Fruit fly (Drosophila melanogaster) whole organism, embryonic: ENCODE data around the gene Cyp28c1.

Experiments
- CG1024 ChIP-seq: fragments of 200-800 bp; sonication (Bioruptor generic); IDR thresholded peaks from 2 replicates; pipeline ENCODE4 v1.3.6; 2022; ENCODE audit warnings: missing biosample characterization, missing genetic modification characterization
- CG10321 ChIP-seq: fragments of 200-800 bp; sonication (Bioruptor generic); IDR thresholded peaks from 2 replicates; pipeline ENCODE4 v1.3.6; 2022; ENCODE audit warnings: missing biosample characterization, missing genetic modification characterization
- CG10462 ChIP-seq: fragments of 200-800 bp; sonication (Bioruptor generic); optimal IDR thresholded peaks from 2 replicates; lab custom pipeline; 2016; ENCODE audit warnings: missing biosample characterization, missing genetic modification characterization
- CG10959 ChIP-seq: fragments of 200-800 bp; sonication (Bioruptor generic); IDR thresholded peaks from 2 replicates; pipeline ENCODE4 v1.3.6; 2022; ENCODE audit warnings: missing biosample characterization, missing genetic modification characterization
- CG10979 ChIP-seq: fragments of 200-800 bp; sonication (Bioruptor generic); optimal IDR thresholded peaks from 2 replicates; lab custom pipeline; 2018; ENCODE audit warnings: missing biosample characterization, mild to moderate bottlenecking, missing genetic modification characterization, moderate library complexity
- CG12104 ChIP-seq: fragments of 200-800 bp; sonication (Bioruptor generic); optimal IDR thresholded peaks from 3 replicates; lab custom pipeline; 2016; ENCODE audit warnings: missing biosample characterization, missing genetic modification characterization
- CG12942 ChIP-seq: fragments of 200-800 bp; sonication (Bioruptor generic); optimal IDR thresholded peaks from 3 replicates; lab custom pipeline; 2016; ENCODE audit warnings: missing biosample characterization, missing genetic modification characterization
- CG13296 ChIP-seq: fragments of 200-800 bp; sonication (Bioruptor generic); optimal IDR thresholded peaks from 3 replicates; lab custom pipeline; 2018; ENCODE audit warnings: missing biosample characterization, mild to moderate bottlenecking, missing genetic modification characterization
- CG13624 ChIP-seq: fragments of 200-800 bp; sonication (Bioruptor generic); optimal IDR thresholded peaks from 2 replicates; lab custom pipeline; 2016; ENCODE audit warnings: missing biosample characterization, missing genetic modification characterization
- CG17802 ChIP-seq: fragments of 200-800 bp; sonication (Bioruptor generic); optimal IDR thresholded peaks from 2 replicates; lab custom pipeline; 2018; ENCODE audit warnings: missing biosample characterization, mild to moderate bottlenecking, missing genetic modification characterization, moderate library complexity
- CG17829 ChIP-seq: fragments of 200-800 bp; optimal IDR thresholded peaks from 2 replicates; lab custom pipeline; 2019; ENCODE audit warnings: missing biosample characterization, mild to moderate bottlenecking, missing genetic modification characterization, moderate library complexity
- CG17912 ChIP-seq: fragments of 200-800 bp; sonication (Bioruptor generic); optimal IDR thresholded peaks from 2 replicates; lab custom pipeline; 2018; ENCODE audit warnings: missing biosample characterization, mild to moderate bottlenecking, missing genetic modification characterization
- CG18599 ChIP-seq: fragments of 200-800 bp; sonication (Bioruptor generic); optimal IDR thresholded peaks from 3 replicates; lab custom pipeline; 2017; ENCODE audit warnings: missing biosample characterization, missing genetic modification characterization, mild to moderate bottlenecking, moderate library complexity, missing genetic modification reagents
- CG2889 ChIP-seq: fragments of 200-800 bp; sonication (Bioruptor generic); IDR thresholded peaks from 3 replicates; pipeline ENCODE4 v1.3.6; 2022; ENCODE audit warnings: missing biosample characterization, missing genetic modification characterization
- CG32532 ChIP-seq: fragments of 200-800 bp; sonication (Bioruptor generic); IDR thresholded peaks from 2 replicates; pipeline ENCODE4 v1.3.6; 2022; ENCODE audit warnings: missing biosample characterization, missing genetic modification characterization
- CG7745 ChIP-seq: fragments of 200-800 bp; sonication (Bioruptor generic); optimal IDR thresholded peaks from 2 replicates; lab custom pipeline; 2018; ENCODE audit warnings: missing biosample characterization, mild to moderate bottlenecking, missing genetic modification characterization, moderate library complexity
- CTCF ChIP-seq: fragments of 200-800 bp; sonication (Bioruptor generic); optimal IDR thresholded peaks from 2 replicates; lab custom pipeline; 2017; ENCODE audit warnings: missing biosample characterization, mild to moderate bottlenecking, missing genetic modification characterization, moderate library complexity
- Dbx ChIP-seq: fragments of 200-800 bp; sonication (Bioruptor generic); IDR thresholded peaks from 3 replicates; pipeline ENCODE4 v1.3.6; 2022; ENCODE audit warnings: missing biosample characterization, missing genetic modification characterization
- H2.0 ChIP-seq: fragments of 200-800 bp; sonication (Bioruptor generic); IDR thresholded peaks from 2 replicates; pipeline ENCODE4 v1.3.6; 2022; ENCODE audit warnings: missing biosample characterization, missing genetic modification characterization
- HLH3B ChIP-seq: fragments of 200-800 bp; sonication (Bioruptor generic); IDR thresholded peaks from 2 replicates; pipeline ENCODE4 v1.3.6; 2022; ENCODE audit warnings: missing biosample characterization, missing genetic modification characterization
- HLHmδ ChIP-seq: fragments of 200-800 bp; sonication (Bioruptor generic); optimal IDR thresholded peaks from 2 replicates; lab custom pipeline; 2018; ENCODE audit warnings: missing biosample characterization, mild to moderate bottlenecking, missing genetic modification characterization, moderate library complexity
- Hmx ChIP-seq: fragments of 200-800 bp; sonication (Bioruptor generic); optimal IDR thresholded peaks from 2 replicates; lab custom pipeline; 2016; ENCODE audit warnings: missing biosample characterization, missing genetic modification characterization
- Lhr ChIP-seq: fragments of 200-800 bp; sonication (Bioruptor generic); optimal IDR thresholded peaks from 3 replicates; lab custom pipeline; 2017; ENCODE audit warnings: mild to moderate bottlenecking, missing biosample characterization, missing genetic modification reagents, missing genetic modification characterization
- Lpt ChIP-seq: fragments of >200 bp; optimal IDR thresholded peaks from 2 replicates; lab custom pipeline; 2018; ENCODE audit warnings: missing biosample characterization, missing genetic modification characterization
- MESR4 ChIP-seq: fragments of 200-800 bp; sonication (Bioruptor generic); optimal IDR thresholded peaks from 2 replicates; lab custom pipeline; 2018; ENCODE audit warnings: missing biosample characterization, mild to moderate bottlenecking, missing genetic modification characterization, moderate library complexity
- Nf-YC ChIP-seq: fragments of 200-800 bp; optimal IDR thresholded peaks from 3 replicates; lab custom pipeline; 2019; ENCODE audit warnings: missing biosample characterization, mild to moderate bottlenecking, missing genetic modification characterization, moderate library complexity
- Scr ChIP-seq: fragments of 200-800 bp; sonication (Bioruptor generic); IDR thresholded peaks from 2 replicates; pipeline ENCODE4 v1.3.6; 2022; ENCODE audit warnings: missing biosample characterization, missing genetic modification characterization; ENCODE audit not compliant: partially characterized antibody
- Sry-β ChIP-seq: fragments of 200-800 bp; sonication (Bioruptor generic); optimal IDR thresholded peaks from 2 replicates; lab custom pipeline; 2018; ENCODE audit warnings: missing biosample characterization, mild to moderate bottlenecking, missing genetic modification characterization, moderate library complexity
- TFAM ChIP-seq: fragments of 200-800 bp; sonication (Bioruptor generic); optimal IDR thresholded peaks from 2 replicates; lab custom pipeline; 2017; ENCODE audit warnings: missing biosample characterization, missing genetic modification characterization, inconsistent platforms
- amos ChIP-seq: fragments of 200-800 bp; sonication (Bioruptor generic); IDR thresholded peaks from 2 replicates; pipeline ENCODE4 v1.3.6; 2022; ENCODE audit warnings: missing biosample characterization, missing genetic modification characterization; ENCODE audit not compliant: partially characterized antibody
- bowl ChIP-seq: fragments of 200-800 bp; sonication (Bioruptor generic); IDR thresholded peaks from 2 replicates; pipeline ENCODE4 v1.3.6; 2022; ENCODE audit warnings: missing biosample characterization, missing genetic modification characterization
- btn ChIP-seq: fragments of 200-800 bp; sonication (Bioruptor generic); optimal IDR thresholded peaks from 2 replicates; lab custom pipeline; 2016; ENCODE audit warnings: missing biosample characterization, missing genetic modification characterization
- cg ChIP-seq: fragments of 200-800 bp; sonication (Bioruptor generic); optimal IDR thresholded peaks from 3 replicates; lab custom pipeline; 2019; ENCODE audit warnings: missing biosample characterization, mild to moderate bottlenecking, missing genetic modification characterization, moderate library complexity
- croc ChIP-seq: fragments of 200-800 bp; sonication (Bioruptor generic); conservative IDR thresholded peaks from 3 replicates; pipeline ENCODE4 v1.3.6; 2022; ENCODE audit warnings: missing biosample characterization, missing genetic modification characterization
- dpn ChIP-seq, 2 experiments: fragments of 200-800 bp; sonication (Bioruptor generic); optimal IDR thresholded peaks; 3 replicates each; lab custom pipeline; 2016; ENCODE audit warnings: missing biosample characterization in 2 of 2, missing genetic modification characterization in 2 of 2
- fd64A ChIP-seq: fragments of 200-800 bp; sonication (Bioruptor generic); optimal IDR thresholded peaks from 3 replicates; lab custom pipeline; 2018; ENCODE audit warnings: missing biosample characterization, mild to moderate bottlenecking, missing genetic modification characterization
- hbn ChIP-seq: fragments of 200-800 bp; sonication (Bioruptor generic); IDR thresholded peaks from 2 replicates; pipeline ENCODE4 v1.3.6; 2022; ENCODE audit warnings: missing biosample characterization, missing genetic modification characterization; ENCODE audit not compliant: partially characterized antibody
- insv ChIP-seq, 2 experiments: fragments of 200-800 bp; sonication (Bioruptor generic); optimal IDR thresholded peaks; 3 replicates each; lab custom pipeline; 2016 to 2018; ENCODE audit warnings: missing biosample characterization in 2 of 2, missing genetic modification characterization in 2 of 2
- inv ChIP-seq: fragments of 200-800 bp; sonication (Bioruptor generic); IDR thresholded peaks from 2 replicates; pipeline ENCODE4 v1.3.6; 2022; ENCODE audit warnings: missing biosample characterization, missing genetic modification characterization; ENCODE audit not compliant: partially characterized antibody
- knrl ChIP-seq: fragments of 200-800 bp; sonication (Bioruptor generic); IDR thresholded peaks from 3 replicates; pipeline ENCODE4 v1.3.6; 2022; ENCODE audit warnings: missing biosample characterization, missing genetic modification characterization; ENCODE audit not compliant: partially characterized antibody
- luna ChIP-seq: fragments of 200-800 bp; sonication (Bioruptor generic); optimal IDR thresholded peaks from 2 replicates; lab custom pipeline; 2016; ENCODE audit warnings: missing biosample characterization, missing genetic modification characterization
- pan ChIP-seq, 4 experiments: fragments of >200 bp in 3 of 4; fragments of 200-800 bp in 1 of 4; sonication (Bioruptor generic) in 1 of 4; optimal IDR thresholded peaks in 3 of 4; IDR thresholded peaks in 1 of 4; 2 replicates each; pipeline versions ENCODE4 v1.3.6 to Lab custom; 2017 to 2022; ENCODE audit warnings: missing biosample characterization in 2 of 4, missing genetic modification characterization in 2 of 4, mixed read lengths in 1 of 4
- sc ChIP-seq, 3 experiments: fragments of >200 bp in 2 of 3; fragments of 200-800 bp in 1 of 3; sonication (Bioruptor generic) in 1 of 3; optimal IDR thresholded peaks; 2 replicates in 2 of 3; 3 replicates in 1 of 3; lab custom pipeline; 2017; ENCODE audit warnings: mild to moderate bottlenecking in 1 of 3, missing biosample characterization in 1 of 3, missing genetic modification characterization in 1 of 3, missing genetic modification reagents in 1 of 3
- sens ChIP-seq: fragments of 200-800 bp; sonication (Bioruptor generic); peaks from one replicate; lab custom pipeline; 2016; ENCODE audit warnings: missing biosample characterization, missing genetic modification characterization
- sens-2 ChIP-seq: fragments of 200-800 bp; sonication (Bioruptor generic); IDR thresholded peaks from 2 replicates; pipeline ENCODE4 v1.3.6; 2022; ENCODE audit warnings: missing biosample characterization, missing genetic modification characterization
- seq ChIP-seq: fragments of 200-800 bp; sonication (Bioruptor generic); IDR thresholded peaks from 2 replicates; pipeline ENCODE4 v1.3.6; 2022; ENCODE audit warnings: missing biosample characterization, missing genetic modification characterization
- ttk ChIP-seq: fragments of 200-800 bp; sonication (Bioruptor generic); IDR thresholded peaks from 2 replicates; pipeline ENCODE4 v2.1.2; 2022; ENCODE audit warnings: missing biosample characterization, missing genetic modification characterization
- vvl ChIP-seq: fragments of 200-800 bp; sonication (Bioruptor generic); IDR thresholded peaks from 2 replicates; pipeline ENCODE4 v1.3.6; 2022; ENCODE audit warnings: missing biosample characterization, missing genetic modification characterization
- wdn ChIP-seq: fragments of 200-800 bp; sonication (Bioruptor generic); IDR thresholded peaks from 2 replicates; pipeline ENCODE4 v1.3.6; 2022; ENCODE audit warnings: missing biosample characterization, missing genetic modification characterization

Gene Cyp28c1

DNA sequence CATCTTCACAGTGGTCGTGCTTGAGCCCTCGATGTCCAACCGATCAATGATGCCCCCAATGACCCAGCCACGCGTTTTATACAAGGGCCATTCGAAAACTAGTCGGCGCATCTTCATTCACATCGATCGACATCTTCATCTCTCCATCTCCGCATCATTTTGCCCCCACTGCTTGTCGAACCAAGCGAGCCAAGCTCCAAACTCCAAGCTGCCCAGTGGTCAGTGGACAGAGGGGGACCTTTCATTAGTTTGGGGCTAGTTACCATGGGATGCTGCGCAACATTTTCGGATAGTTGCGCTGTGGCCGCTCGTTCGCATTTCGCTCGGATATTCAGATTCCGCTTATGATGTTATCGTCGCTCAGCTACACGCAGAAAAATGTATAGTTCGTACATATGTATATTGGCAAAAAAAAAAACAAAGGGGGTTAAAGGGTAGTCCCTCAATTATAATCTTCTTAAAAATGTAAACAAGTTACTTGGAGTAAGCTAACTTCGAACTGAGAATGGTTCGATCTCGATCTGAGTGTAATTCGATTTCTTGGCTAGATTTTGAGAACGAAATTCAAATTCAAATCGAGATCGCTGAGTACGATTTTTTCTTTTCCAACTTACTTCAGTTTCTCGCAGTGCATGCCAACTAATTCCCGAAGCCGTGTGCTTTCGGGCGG lies 6.8 kb downstream of the Cyp28c1 start, which contains the start of gene CG15740 (continued):
- TF ChIP-seq CG13624 (peak; percentile 26), Lpt (GFP tag; lab: Kevin White, UChicago) (no peak), CG32532 (GFP tag; lab: Robert Waterston, UW) (peak; percentile 51; the same call in 1 of the 2 replicates), CG7745 (tag; lab: Kevin White, UChicago) (no peak), Nf-YC (tag; lab: Kevin White, UChicago) (no peak), sens-2 (no peak), seq (GFP tag; lab: Robert Waterston, UW) (peak; percentile 76), CG1024 (GFP tag; lab: Robert Waterston, UW) (0 out of 2 replicates have a peak, but pooled peaks have one; percentile 16), bowl (GFP tag; lab: Robert Waterston, UW) (no peak), HLHmδ (GFP tag; lab: Kevin White, UChicago) (no peak), Hmx (GFP tag; lab: Kevin White, UChicago) (no peak), luna (GFP tag; lab: Kevin White, UChicago) (no peak), CG17912 (GFP tag; lab: Kevin White, UChicago) (no peak), CG17802 (tag; lab: Kevin White, UChicago) (no peak), CG12104 (no peak), vvl (GFP tag; lab: Robert Waterston, UW) (peak; percentile 52), sens (GFP tag; lab: Kevin White, UChicago) (peak; percentile 76), sc (optimal IDR thresholded peaks at IDR 0.05; lab: Kevin White, UChicago) (no peak), sc (GFP tag; optimal IDR thresholded peaks at IDR 0.05; lab: Kevin White, UChicago) (no peak), fd64A (GFP tag; lab: Kevin White, UChicago) (no peak), wdn (0 out of 2 replicates have a peak, but pooled peaks have one; percentile 10), HLH3B (GFP tag; lab: Robert Waterston, UW) (peak; percentile 57), CG10462 (GFP tag; lab: Kevin White, UChicago) (no peak), CG13296 (GFP tag; lab: Kevin White, UChicago) (peak; percentile 17), knrl (GFP tag; lab: Robert Waterston, UW) (no peak), CG2889 (GFP tag; lab: Robert Waterston, UW) (0 out of 3 replicates have a peak, but pooled peaks have one; percentile 26), CG10979 (no peak), dpn (GFP tag; optimal IDR thresholded peaks at IDR 0.05; lab: Kevin White, UChicago) (peak; percentile 28 to 64), btn (GFP tag; lab: Kevin White, UChicago) (no peak), H2.0 (GFP tag; lab: Robert Waterston, UW) (peak; percentile 44; the same call in 1 of the 2 replicates), CG10959 (GFP tag; lab: Robert Waterston, UW) (no peak), hbn (GFP tag; lab: Robert Waterston, UW) (no peak), Lhr (GFP tag; lab: Kevin White, UChicago) (no peak), Dbx (GFP tag; lab: Robert Waterston, UW) (no peak), inv (GFP tag; lab: Robert Waterston, UW) (no peak), amos (GFP tag; lab: Robert Waterston, UW) (no peak), Sry-β (GFP tag; lab: Kevin White, UChicago) (no peak), CG10321 (GFP tag; lab: Robert Waterston, UW) (no peak), CG12942 (GFP tag; lab: Kevin White, UChicago) (no peak), TFAM (GFP tag; lab: Kevin White, UChicago) (no peak), MESR4 (GFP tag; lab: Kevin White, UChicago) (no peak), Scr (GFP tag; lab: Robert Waterston, UW) (no peak), croc (GFP tag; lab: Robert Waterston, UW) (no peak), insv (GFP tag; optimal IDR thresholded peaks at IDR 0.05; lab: Kevin White, UChicago) (no peak), pan (optimal IDR thresholded peaks at IDR 0.05; lab: Kevin White, UChicago) (no peak), pan (GFP tag; optimal IDR thresholded peaks at IDR 0.05 in 1 of 2, IDR thresholded peaks at IDR 0.05 in 1 of 2) (peak in 1 of 2 experiments; percentile 55), CG17829 (tag; lab: Kevin White, UChicago) (no peak), ttk (GFP tag; lab: Robert Waterston, UW) (peak; percentile 58; the same call in 1 of the 2 replicates), CTCF (no peak), cg (GFP tag; lab: Kevin White, UChicago) (no peak), CG18599 (GFP tag; lab: Kevin White, UChicago) (peak; percentile 19)
